Fruit fly (Drosophila melanogaster) whole organism, wandering third instar larva: Measurements from ENCODE around the gene endos.

ENCODE experiments used
- Myc ChIP-seq: fragments of >200 bp; optimal IDR thresholded peaks from 2 replicates; lab custom pipeline; 2017
- fru ChIP-seq: fragments of 200-800 bp; sonication (Bioruptor generic); optimal IDR thresholded peaks from 3 replicates; lab custom pipeline; 2016; ENCODE audit warnings: missing biosample characterization, mild to moderate bottlenecking, missing genetic modification characterization

- TF ChIP-seq Myc, result no peak
- TF ChIP-seq fru (GFP tag; lab: Kevin White, UChicago), result peak; percentile 21
Measured at dm6 chr3L:14004041-14004407, 27.5 kb downstream of the endos start.
